Worm (Caenorhabditis elegans) whole organism, L4 larva: Measurements from ENCODE around the gene Y54G2A.72.

Experiments used
- R02D3.7 ChIP-seq: fragments of 150-350 bp; sonication (generic microtip); optimal IDR thresholded peaks from 3 replicates; lab custom pipeline; 2014; ENCODE audit warnings: missing biosample characterization, missing genetic modification characterization
- dmd-9 ChIP-seq: fragments of 200-800 bp; sonication (Bioruptor generic); IDR thresholded peaks from 2 replicates; pipeline ENCODE4 v1.3.6; 2022; ENCODE audit warnings: missing genetic modification reagents, missing genetic modification characterization, missing compliant biosample characterization
- dpl-1 ChIP-seq: fragments of 150-350 bp; optimal IDR thresholded peaks from 2 replicates; lab custom pipeline; 2014; ENCODE audit warnings: missing biosample characterization, missing genetic modification reagents, missing genetic modification characterization
- jun-1 ChIP-seq: fragments of 150-350 bp; optimal IDR thresholded peaks from 2 replicates; lab custom pipeline; 2014; ENCODE audit warnings: missing biosample characterization, missing genetic modification reagents, missing genetic modification characterization
- lsy-2 ChIP-seq, 2 experiments: fragments of 150-350 bp in 1 of 2; sonication (generic microtip) in 1 of 2; optimal IDR thresholded peaks; 2 replicates each; lab custom pipeline; 2014 to 2017; ENCODE audit warnings: missing biosample characterization in 2 of 2, missing genetic modification characterization in 2 of 2
- madf-5 ChIP-seq, 2 experiments: fragments of 200-800 bp; sonication (Bioruptor generic); IDR thresholded peaks; 2 replicates each; pipeline ENCODE4 v1.3.6; 2022; ENCODE audit warnings: missing compliant biosample characterization in 2 of 2, missing genetic modification characterization in 2 of 2
- mdt-29 ChIP-seq: fragments of 200-800 bp; sonication (Bioruptor generic); IDR thresholded peaks from 2 replicates; pipeline ENCODE4 v1.3.6; 2022; ENCODE audit warnings: missing genetic modification reagents, missing genetic modification characterization, missing compliant biosample characterization
- nhr-237 ChIP-seq: sonication (generic microtip); optimal IDR thresholded peaks from 2 replicates; lab custom pipeline; 2017; ENCODE audit warnings: missing biosample characterization, missing genetic modification characterization
- nhr-25 ChIP-seq: sonication (generic microtip); optimal IDR thresholded peaks from 2 replicates; lab custom pipeline; 2017; ENCODE audit warnings: missing genetic modification characterization, mild to moderate bottlenecking, missing compliant biosample characterization, antibody characterized with exemption, moderate library complexity, borderline replicate concordance; ENCODE audit not compliant: insufficient read depth
- skn-1 ChIP-seq: fragments of 150-350 bp; optimal IDR thresholded peaks from 2 replicates; lab custom pipeline; 2014; ENCODE audit warnings: missing biosample characterization, missing genetic modification characterization

DNA sequence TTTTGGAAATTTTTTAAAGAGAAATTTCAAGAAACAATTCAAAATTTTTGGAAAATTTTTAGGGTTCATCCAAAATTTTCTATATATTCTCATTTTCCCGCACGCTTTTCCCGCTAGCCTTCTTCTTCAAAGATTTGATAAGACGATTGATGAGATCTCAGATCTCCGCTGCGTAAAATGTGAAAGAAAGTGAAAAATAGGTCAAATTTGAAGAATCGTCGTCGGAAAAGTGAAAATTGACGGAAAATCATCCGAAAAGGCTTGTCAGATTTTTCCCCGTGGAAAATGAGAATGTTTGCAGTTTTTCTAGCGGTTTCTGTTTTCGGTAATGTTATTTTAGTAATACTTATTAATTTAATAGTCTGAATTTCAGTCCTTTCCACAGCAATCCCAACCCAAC lies 31.3 kb downstream of the Y54G2A.72 start, which contains the start of gene Y54G2A.76:
- TF ChIP-seq R02D3.7 (no peak), mdt-29 (GFP tag; lab: Robert Waterston, UW) (no peak), madf-5 (GFP tag; IDR thresholded peaks at IDR 0.05; lab: Robert Waterston, UW) (no peak), dpl-1 (no peak), lsy-2 (tag; optimal IDR thresholded peaks at IDR 0.05; lab: Kevin White, UChicago) (no peak), skn-1 (no peak), nhr-237 (tag; lab: Kevin White, UChicago) (no peak), nhr-25 (no peak), jun-1 (tag; lab: Kevin White, UChicago) (no peak), dmd-9 (no peak)
